Fruit fly (Drosophila melanogaster) whole organism, embryonic: ENCODE results near the gene shd.

Source experiments
- ATbp ChIP-seq: fragments of 200-800 bp; sonication (Bioruptor generic); optimal IDR thresholded peaks from 2 replicates; lab custom pipeline; 2017; ENCODE audit warnings: missing biosample characterization, mild to moderate bottlenecking, missing genetic modification characterization, missing genetic modification reagents
- Abd-B ChIP-seq: fragments of 200-800 bp; sonication (Bioruptor generic); optimal IDR thresholded peaks from 2 replicates; lab custom pipeline; 2018; ENCODE audit warnings: missing biosample characterization, mild to moderate bottlenecking, missing genetic modification characterization, moderate library complexity
- Atf6 ChIP-seq: fragments of 200-800 bp; sonication (Bioruptor generic); IDR thresholded peaks from 2 replicates; pipeline ENCODE4 v1.3.6; 2022; ENCODE audit warnings: missing biosample characterization, missing genetic modification characterization
- B-H2 ChIP-seq: fragments of 200-800 bp; sonication (Bioruptor generic); optimal IDR thresholded peaks from 2 replicates; lab custom pipeline; 2018; ENCODE audit warnings: missing biosample characterization, mild to moderate bottlenecking, missing genetic modification characterization
- Bteb2 ChIP-seq: fragments of 200-800 bp; sonication (Bioruptor generic); optimal IDR thresholded peaks from 2 replicates; lab custom pipeline; 2016; ENCODE audit warnings: missing biosample characterization, missing genetic modification characterization
- CG10979 ChIP-seq: fragments of 200-800 bp; sonication (Bioruptor generic); optimal IDR thresholded peaks from 2 replicates; lab custom pipeline; 2018; ENCODE audit warnings: missing biosample characterization, mild to moderate bottlenecking, missing genetic modification characterization, moderate library complexity
- CG12219 ChIP-seq: fragments of 200-800 bp; sonication (Bioruptor generic); optimal IDR thresholded peaks from 3 replicates; lab custom pipeline; 2018; ENCODE audit warnings: missing biosample characterization, mild to moderate bottlenecking, missing genetic modification characterization
- CG13287 ChIP-seq: fragments of 200-800 bp; sonication (Bioruptor generic); IDR thresholded peaks from 2 replicates; pipeline ENCODE4 v1.3.6; 2022; ENCODE audit warnings: missing biosample characterization, missing genetic modification characterization; ENCODE audit not compliant: partially characterized antibody
- CG13296 ChIP-seq: fragments of 200-800 bp; sonication (Bioruptor generic); optimal IDR thresholded peaks from 3 replicates; lab custom pipeline; 2018; ENCODE audit warnings: missing biosample characterization, mild to moderate bottlenecking, missing genetic modification characterization
- CG13624 ChIP-seq: fragments of 200-800 bp; sonication (Bioruptor generic); optimal IDR thresholded peaks from 2 replicates; lab custom pipeline; 2016; ENCODE audit warnings: missing biosample characterization, missing genetic modification characterization
- CG13775 ChIP-seq: fragments of 200-800 bp; sonication (Bioruptor generic); optimal IDR thresholded peaks from 3 replicates; lab custom pipeline; 2017; ENCODE audit warnings: missing biosample characterization, mild to moderate bottlenecking, missing genetic modification characterization
- CG15073 ChIP-seq: fragments of 200-800 bp; sonication (Bioruptor generic); optimal IDR thresholded peaks from 2 replicates; lab custom pipeline; 2016; ENCODE audit warnings: missing biosample characterization, missing genetic modification characterization
- CG15601 ChIP-seq: fragments of 200-800 bp; sonication (Bioruptor generic); optimal IDR thresholded peaks from 3 replicates; lab custom pipeline; 2019; ENCODE audit warnings: missing biosample characterization, mild to moderate bottlenecking, missing genetic modification characterization, moderate library complexity
- CG1602 ChIP-seq: fragments of 200-800 bp; sonication (Bioruptor generic); optimal IDR thresholded peaks from 3 replicates; lab custom pipeline; 2016; ENCODE audit warnings: missing biosample characterization, missing genetic modification characterization
- CG17361 ChIP-seq: fragments of 200-800 bp; sonication (Bioruptor generic); IDR thresholded peaks from 3 replicates; pipeline ENCODE4 v1.3.6; 2022; ENCODE audit warnings: missing biosample characterization, missing genetic modification characterization
- CG2875 ChIP-seq: fragments of 200-800 bp; sonication (Bioruptor generic); optimal IDR thresholded peaks from 2 replicates; lab custom pipeline; 2017; ENCODE audit warnings: missing biosample characterization, mild to moderate bottlenecking, missing genetic modification characterization, missing genetic modification reagents
- CG3065 ChIP-seq: fragments of 200-800 bp; sonication (Bioruptor generic); optimal IDR thresholded peaks from 2 replicates; lab custom pipeline; 2016; ENCODE audit warnings: missing biosample characterization, missing genetic modification characterization
- CG31224 ChIP-seq: fragments of 200-800 bp; sonication (Bioruptor generic); IDR thresholded peaks from 2 replicates; pipeline ENCODE4 v1.3.6; 2022; ENCODE audit warnings: missing biosample characterization, missing genetic modification characterization
- CG4424 ChIP-seq: fragments of 200-800 bp; sonication (Bioruptor generic); optimal IDR thresholded peaks from 3 replicates; lab custom pipeline; 2016; ENCODE audit warnings: missing biosample characterization, missing genetic modification characterization
- CG7271 ChIP-seq: fragments of 200-800 bp; sonication (Bioruptor generic); optimal IDR thresholded peaks from 2 replicates; lab custom pipeline; 2018; ENCODE audit warnings: missing biosample characterization, mild to moderate bottlenecking, missing genetic modification characterization, moderate library complexity
- CG9727 ChIP-seq: fragments of 200-800 bp; sonication (Bioruptor generic); optimal IDR thresholded peaks from 3 replicates; lab custom pipeline; 2017; ENCODE audit warnings: missing biosample characterization, mild to moderate bottlenecking, missing genetic modification characterization
- D19A ChIP-seq: fragments of 200-800 bp; optimal IDR thresholded peaks from 3 replicates; lab custom pipeline; 2019; ENCODE audit warnings: missing biosample characterization, mild to moderate bottlenecking, missing genetic modification characterization, moderate library complexity
- Dad ChIP-seq: fragments of 200-800 bp; sonication (Bioruptor generic); optimal IDR thresholded peaks from 3 replicates; lab custom pipeline; 2016; ENCODE audit warnings: missing biosample characterization, missing genetic modification characterization
- Dll ChIP-seq: fragments of 200-800 bp; sonication (Bioruptor generic); IDR thresholded peaks from 4 replicates; pipeline ENCODE4 v1.3.6; 2022; ENCODE audit warnings: missing biosample characterization, missing genetic modification characterization; ENCODE audit not compliant: partially characterized antibody
- Doc3 ChIP-seq: fragments of 200-800 bp; sonication (Bioruptor generic); IDR thresholded peaks from 3 replicates; pipeline ENCODE4 v1.3.6; 2022; ENCODE audit warnings: missing biosample characterization, missing genetic modification characterization; ENCODE audit not compliant: partially characterized antibody
- Drgx ChIP-seq: fragments of 200-800 bp; sonication (Bioruptor generic); IDR thresholded peaks from 2 replicates; pipeline ENCODE4 v1.3.6; 2022; ENCODE audit warnings: missing biosample characterization, missing genetic modification characterization
- H2.0 ChIP-seq: fragments of 200-800 bp; sonication (Bioruptor generic); IDR thresholded peaks from 2 replicates; pipeline ENCODE4 v1.3.6; 2022; ENCODE audit warnings: missing biosample characterization, missing genetic modification characterization
- MTF-1 ChIP-seq: fragments of 200-800 bp; sonication (Bioruptor generic); optimal IDR thresholded peaks from 2 replicates; lab custom pipeline; 2018; ENCODE audit warnings: missing biosample characterization, mild to moderate bottlenecking, missing genetic modification characterization, borderline replicate concordance
- Mrtf ChIP-seq: fragments of 200-800 bp; sonication (Bioruptor generic); IDR thresholded peaks from 3 replicates; pipeline ENCODE4 v1.3.6; 2022; ENCODE audit warnings: missing biosample characterization, missing genetic modification characterization
- NfI ChIP-seq: fragments of 200-800 bp; sonication (Bioruptor generic); optimal IDR thresholded peaks from 3 replicates; lab custom pipeline; 2018; ENCODE audit warnings: missing biosample characterization, mild to moderate bottlenecking, missing genetic modification characterization, moderate library complexity
- Pdp1 ChIP-seq, 2 experiments: fragments of 200-800 bp; sonication (Bioruptor generic); optimal IDR thresholded peaks; 3 replicates each; lab custom pipeline; 2016; ENCODE audit warnings: missing biosample characterization in 2 of 2, missing genetic modification characterization in 2 of 2, mild to moderate bottlenecking in 1 of 2, moderate library complexity in 1 of 2
- Rx ChIP-seq: fragments of 200-800 bp; sonication (Bioruptor generic); IDR thresholded peaks from 2 replicates; pipeline ENCODE4 v1.3.6; 2022; ENCODE audit warnings: missing biosample characterization, missing genetic modification characterization
- Side ChIP-seq: fragments of 200-800 bp; sonication (Bioruptor generic); optimal IDR thresholded peaks from 2 replicates; lab custom pipeline; 2016; ENCODE audit warnings: missing biosample characterization, missing genetic modification characterization
- Six4 ChIP-seq: fragments of 200-800 bp; sonication (Bioruptor generic); optimal IDR thresholded peaks from 2 replicates; lab custom pipeline; 2016; ENCODE audit warnings: missing biosample characterization, missing genetic modification characterization
- Sry-δ ChIP-seq: fragments of 200-800 bp; sonication (Bioruptor generic); optimal IDR thresholded peaks from 2 replicates; lab custom pipeline; 2016; ENCODE audit warnings: missing biosample characterization, missing genetic modification characterization
- ato ChIP-seq: fragments of 200-800 bp; sonication (Bioruptor generic); IDR thresholded peaks from 2 replicates; pipeline ENCODE4 v1.3.6; 2022; ENCODE audit warnings: missing biosample characterization, missing genetic modification characterization; ENCODE audit not compliant: partially characterized antibody
- caup ChIP-seq: fragments of 200-800 bp; sonication (Bioruptor generic); optimal IDR thresholded peaks from 3 replicates; lab custom pipeline; 2017; ENCODE audit warnings: missing biosample characterization, mild to moderate bottlenecking, missing genetic modification characterization, moderate library complexity; ENCODE audit not compliant: severe bottlenecking
- chinmo ChIP-seq: fragments of 200-800 bp; sonication (Bioruptor generic); IDR thresholded peaks from 4 replicates; pipeline ENCODE4 v1.3.6; 2022; ENCODE audit warnings: missing biosample characterization, missing genetic modification characterization; ENCODE audit not compliant: partially characterized antibody
- croc ChIP-seq: fragments of 200-800 bp; sonication (Bioruptor generic); conservative IDR thresholded peaks from 3 replicates; pipeline ENCODE4 v1.3.6; 2022; ENCODE audit warnings: missing biosample characterization, missing genetic modification characterization
- dimm ChIP-seq: fragments of 200-800 bp; sonication (Bioruptor generic); IDR thresholded peaks from 2 replicates; pipeline ENCODE4 v1.3.6; 2022; ENCODE audit warnings: missing biosample characterization, missing genetic modification characterization
- gro ChIP-seq: fragments of 200-800 bp; sonication (Bioruptor generic); optimal IDR thresholded peaks from 2 replicates; lab custom pipeline; 2016; ENCODE audit warnings: missing biosample characterization, missing genetic modification characterization
- gsb-n ChIP-seq: fragments of 200-800 bp; sonication (Bioruptor generic); optimal IDR thresholded peaks from 3 replicates; lab custom pipeline; 2018; ENCODE audit warnings: missing biosample characterization, mild to moderate bottlenecking, missing genetic modification characterization
- lmd ChIP-seq: fragments of 200-800 bp; sonication (Bioruptor generic); IDR thresholded peaks from 2 replicates; pipeline ENCODE4 v1.3.6; 2022; ENCODE audit warnings: missing biosample characterization, missing genetic modification characterization
- mirr ChIP-seq: fragments of 200-800 bp; sonication (Bioruptor generic); optimal IDR thresholded peaks from 3 replicates; lab custom pipeline; 2018; ENCODE audit warnings: missing biosample characterization, mild to moderate bottlenecking, missing genetic modification characterization
- oc ChIP-seq: fragments of 200-800 bp; sonication (Bioruptor generic); optimal IDR thresholded peaks from 2 replicates; lab custom pipeline; 2018; ENCODE audit warnings: missing biosample characterization, mild to moderate bottlenecking, missing genetic modification characterization, moderate library complexity
- rib ChIP-seq: fragments of 200-800 bp; sonication (Bioruptor generic); IDR thresholded peaks from 2 replicates; pipeline ENCODE4 v1.3.6; 2022; ENCODE audit warnings: missing biosample characterization, missing genetic modification characterization
- tin ChIP-seq: fragments of 200-800 bp; sonication (Bioruptor generic); optimal IDR thresholded peaks from 3 replicates; lab custom pipeline; 2016; ENCODE audit warnings: missing biosample characterization, missing genetic modification characterization
- tll ChIP-seq, 2 experiments: fragments of 200-800 bp in 1 of 2; fragments of >200 bp in 1 of 2; sonication (Bioruptor generic) in 1 of 2; optimal IDR thresholded peaks; 2 replicates each; lab custom pipeline; 2017 to 2019; ENCODE audit warnings: missing biosample characterization in 2 of 2, missing genetic modification characterization in 2 of 2, mild to moderate bottlenecking in 1 of 2, moderate library complexity in 1 of 2
- ttk ChIP-seq: fragments of 200-800 bp; sonication (Bioruptor generic); IDR thresholded peaks from 2 replicates; pipeline ENCODE4 v2.1.2; 2022; ENCODE audit warnings: missing biosample characterization, missing genetic modification characterization
- vfl ChIP-seq: fragments of 200-800 bp; sonication (Bioruptor generic); optimal IDR thresholded peaks from 2 replicates; lab custom pipeline; 2016; ENCODE audit warnings: missing biosample characterization, missing genetic modification characterization

Gene shd

dm6 chr3L:14652554-14652953, 38.3 kb downstream of the shd start (continued):
- peak; percentile 64 for TF ChIP-seq ATbp (GFP tag; lab: Kevin White, UChicago)
- peak; percentile 8 for TF ChIP-seq Sry-δ (GFP tag; lab: Kevin White, UChicago)
- peak; percentile 61 to 74 for TF ChIP-seq Pdp1 (GFP tag; optimal IDR thresholded peaks at IDR 0.05; lab: Kevin White, UChicago)
- peak; percentile 91 for TF ChIP-seq gsb-n (tag; lab: Kevin White, UChicago)
- peak; percentile 38; the same call in 1 of the 2 replicates for TF ChIP-seq Rx (GFP tag; lab: Robert Waterston, UW)
- peak; percentile 74 for TF ChIP-seq CG13775
- peak; percentile 56 for TF ChIP-seq CG9727
- TF ChIP-seq oc = peak; percentile 86
- TF ChIP-seq CG12219 (GFP tag; lab: Kevin White, UChicago) = peak; percentile 75
- no peak for TF ChIP-seq vfl
- peak; percentile 86 for TF ChIP-seq CG4424 (GFP tag; lab: Kevin White, UChicago)
- TF ChIP-seq CG1602 = peak; percentile 85
- TF ChIP-seq Mrtf (GFP tag; lab: Robert Waterston, UW) = no peak; the same call in 2 of the 3 replicates
- TF ChIP-seq CG10979 = peak; percentile 95
- TF ChIP-seq croc (GFP tag; lab: Robert Waterston, UW) = peak; percentile 81
- TF ChIP-seq CG17361 (GFP tag; lab: Robert Waterston, UW) = peak; percentile 89
- no peak for TF ChIP-seq chinmo
- TF ChIP-seq CG13296 = no peak
- peak; percentile 60 for TF ChIP-seq lmd
- peak; percentile 60 for TF ChIP-seq H2.0 (GFP tag; lab: Robert Waterston, UW)
- peak; percentile 69 for TF ChIP-seq Side (GFP tag; lab: Kevin White, UChicago)
- TF ChIP-seq Dll (GFP tag; lab: Robert Waterston, UW) = no peak
- no peak for TF ChIP-seq CG13287
- peak; percentile 79 for TF ChIP-seq D19A (tag; lab: Kevin White, UChicago)
- TF ChIP-seq CG7271 (tag; lab: Kevin White, UChicago) = peak; percentile 35
- peak; percentile 78 for TF ChIP-seq tin (GFP tag; lab: Kevin White, UChicago)
- TF ChIP-seq CG31224 (GFP tag; lab: Robert Waterston, UW) = no peak
- TF ChIP-seq CG2875 (GFP tag; lab: Kevin White, UChicago) = peak; percentile 81
- TF ChIP-seq mirr (GFP tag; lab: Kevin White, UChicago) = no peak
- no peak for TF ChIP-seq B-H2 (GFP tag; lab: Kevin White, UChicago)
- TF ChIP-seq rib (GFP tag; lab: Robert Waterston, UW) = no peak
- no peak for TF ChIP-seq tll (GFP tag; optimal IDR thresholded peaks at IDR 0.05; lab: Kevin White, UChicago)
- TF ChIP-seq ato (GFP tag; lab: Robert Waterston, UW) = no peak
- peak; percentile 84 for TF ChIP-seq Six4 (GFP tag; lab: Kevin White, UChicago)
- TF ChIP-seq CG15601 (tag; lab: Kevin White, UChicago) = peak; percentile 95
- no peak for TF ChIP-seq gro (GFP tag; lab: Kevin White, UChicago)
- peak; percentile 48 for TF ChIP-seq NfI
- TF ChIP-seq CG3065 (GFP tag; lab: Kevin White, UChicago) = peak; percentile 41
- TF ChIP-seq ttk = peak; percentile 56; the same call in 1 of the 2 replicates
- no peak for TF ChIP-seq dimm
- peak; percentile 85 for TF ChIP-seq Drgx (GFP tag; lab: Robert Waterston, UW)
- peak; percentile 40 for TF ChIP-seq caup (GFP tag; lab: Kevin White, UChicago)
- TF ChIP-seq Doc3 = no peak
- TF ChIP-seq CG13624 (GFP tag; lab: Kevin White, UChicago) = peak; percentile 62
- TF ChIP-seq Bteb2 (GFP tag; lab: Kevin White, UChicago) = peak; percentile 31
- TF ChIP-seq Abd-B (GFP tag; lab: Kevin White, UChicago) = peak; percentile 72
- TF ChIP-seq Atf6 = peak; percentile 48; the same call in 1 of the 2 replicates
- no peak for TF ChIP-seq CG15073 (GFP tag; lab: Kevin White, UChicago)
- TF ChIP-seq Dad (GFP tag; lab: Kevin White, UChicago) = peak; percentile 38
- peak; percentile 74 for TF ChIP-seq MTF-1 (GFP tag; lab: Kevin White, UChicago)
